Fruit fly (Drosophila melanogaster): ENCODE results near the gene trem.

trem gene

DNA sequence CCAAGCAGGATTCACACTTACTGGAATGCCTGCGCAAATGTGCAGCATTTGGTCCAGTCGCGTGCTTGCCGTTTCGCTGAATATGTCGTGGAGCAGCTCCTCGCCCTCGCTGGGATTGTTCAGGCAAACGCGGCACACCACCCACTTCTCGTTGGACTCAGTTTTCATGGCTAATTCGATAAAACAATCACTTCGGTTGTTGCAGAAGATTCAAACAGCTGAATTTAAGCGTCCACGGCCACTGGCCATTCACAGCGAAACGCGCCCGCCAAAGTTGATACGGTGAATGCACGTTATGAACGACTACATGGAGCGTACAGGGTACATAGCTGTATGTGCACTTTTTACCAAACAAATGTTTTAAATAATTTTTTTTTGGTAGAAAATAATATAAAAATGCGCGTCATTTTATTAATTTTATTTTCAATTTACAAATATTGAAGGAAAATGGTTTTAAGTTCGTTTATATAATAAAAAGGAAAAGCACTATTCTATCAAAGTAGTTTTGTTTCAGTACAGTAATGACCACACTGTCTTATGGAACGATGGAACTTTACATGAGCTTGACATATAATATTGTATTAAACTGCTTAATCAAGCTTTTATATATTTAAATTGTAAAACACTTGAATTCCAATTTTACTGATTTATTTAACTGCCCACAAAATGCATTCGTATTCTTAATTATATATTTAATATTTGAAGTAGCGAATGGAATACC lies at the start of gene trem:
TSS of gene trem (minus strand) at position 267 of the 721 bp plus-strand sequence.
- TF ChIP-seq CG8478 (optimal IDR thresholded peaks at IDR 0.05), result no peak
- no peak for TF ChIP-seq CTCF (optimal IDR thresholded peaks at IDR 0.05)

DNA sequence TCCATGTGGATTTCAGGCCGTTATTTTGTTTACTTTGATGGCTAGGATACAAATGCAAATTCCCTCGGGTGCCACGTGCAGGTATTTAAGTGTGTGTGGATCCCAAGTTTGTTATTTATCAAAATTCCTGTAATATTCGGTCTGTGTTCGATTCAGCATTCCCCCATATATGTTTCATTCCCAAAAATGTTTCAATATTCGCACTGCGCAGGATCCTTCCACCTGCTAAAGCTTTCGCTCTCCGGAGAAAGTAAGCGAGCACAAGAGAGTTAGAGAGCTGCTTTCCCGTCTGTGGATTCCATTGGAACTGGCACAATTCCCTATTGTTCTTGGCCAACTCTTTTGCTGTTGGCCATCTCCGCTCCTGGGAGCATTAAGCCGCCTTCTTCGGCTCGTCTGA lies 49.1 kb upstream of the trem start:
- TF ChIP-seq CTCF (optimal IDR thresholded peaks at IDR 0.05) (no peak), CG8478 (optimal IDR thresholded peaks at IDR 0.05) (no peak)

DNA sequence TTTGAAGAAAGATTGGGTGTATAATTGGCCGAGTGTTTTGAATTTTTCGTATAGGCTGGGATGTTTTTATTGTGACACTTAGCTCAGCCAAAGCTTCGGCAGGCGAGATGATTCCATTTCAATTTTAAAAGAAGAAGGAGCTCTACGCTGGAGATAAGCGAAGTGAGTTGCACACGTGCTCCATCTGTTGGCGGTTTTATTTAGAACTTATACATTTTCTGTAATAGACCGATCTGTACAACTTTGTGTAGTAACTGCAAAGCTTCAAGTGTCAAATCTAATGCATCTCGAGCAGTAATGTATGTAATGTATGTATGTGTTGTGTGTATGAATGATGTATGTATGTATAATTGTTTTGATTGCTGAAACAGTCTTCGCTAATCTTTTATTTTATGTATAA lies 35.3 kb upstream of the trem start:
- TF ChIP-seq CTCF (optimal IDR thresholded peaks at IDR 0.05) (peak; percentile 56), CG8478 (optimal IDR thresholded peaks at IDR 0.05) (no peak)

DNA sequence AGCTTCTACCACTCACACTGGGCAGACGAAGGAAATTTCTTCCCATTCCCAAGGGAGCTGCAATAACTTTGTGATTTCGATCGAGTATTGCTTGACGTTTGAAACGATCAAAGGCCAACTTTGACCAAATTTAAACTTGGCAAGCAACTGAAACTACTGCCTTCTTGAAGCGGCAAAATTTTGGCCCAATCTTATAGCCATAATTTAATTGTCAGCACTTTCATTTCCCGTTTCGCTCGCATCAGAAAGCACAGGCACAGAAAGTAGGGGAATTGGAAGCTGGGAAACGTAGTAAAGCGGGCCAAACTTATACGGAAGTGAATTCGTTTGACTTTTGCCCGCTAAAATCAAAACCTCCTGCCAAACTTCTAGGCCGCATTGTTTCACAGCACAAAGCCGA lies 28.5 kb upstream of the trem start, which contains the start of gene CG4390:
TSS of gene CG4390 (minus strand) at position 101 of the 400 bp plus-strand sequence.
- no peak for TF ChIP-seq CTCF (optimal IDR thresholded peaks at IDR 0.05)
- TF ChIP-seq CG8478 (optimal IDR thresholded peaks at IDR 0.05), result no peak

DNA sequence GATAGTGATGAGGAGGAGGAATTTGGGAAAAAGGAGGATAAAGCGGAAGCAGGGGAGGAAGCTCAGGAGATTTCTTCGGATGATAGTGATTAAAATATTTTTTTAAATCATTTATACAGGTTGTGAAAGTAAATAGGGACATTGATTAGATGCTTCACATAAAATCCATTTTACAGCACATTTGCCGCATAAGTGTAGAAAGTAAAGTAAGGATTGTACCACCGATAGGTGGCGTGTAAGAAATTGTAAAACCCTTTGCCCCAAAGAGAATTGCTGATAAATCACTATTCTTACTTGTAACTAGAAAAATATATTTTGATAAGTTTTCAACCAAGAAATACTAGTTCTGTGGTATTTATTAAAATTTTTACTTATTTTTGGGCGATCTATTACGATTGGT lies 27.9 kb upstream of the trem start:
- TF ChIP-seq CTCF (optimal IDR thresholded peaks at IDR 0.05) (peak; percentile 76 to 88), CG8478 (optimal IDR thresholded peaks at IDR 0.05) (no peak)

DNA sequence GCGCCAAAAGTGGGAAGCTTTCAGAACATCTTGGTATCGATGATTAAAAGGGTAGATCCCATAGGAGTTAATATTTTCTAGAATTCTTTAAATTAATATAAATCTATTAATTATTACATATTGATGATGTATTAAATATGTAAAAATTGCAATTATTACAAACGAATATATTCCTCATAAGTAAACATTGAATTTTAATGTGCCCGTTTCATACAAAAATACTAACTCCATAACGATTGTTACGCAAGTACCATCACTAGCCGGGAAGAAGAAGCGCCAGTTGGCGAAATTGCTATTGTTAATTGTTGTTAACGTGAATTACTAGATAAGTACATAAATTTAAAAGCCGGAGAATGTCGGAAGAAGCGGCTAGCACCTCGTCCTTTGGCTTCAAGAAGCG lies 26.4 kb upstream of the trem start, which contains the start of gene mdlc:
TSS of gene mdlc (plus strand) at position 248 of the 400 bp plus-strand sequence.
- TF ChIP-seq CG8478 (optimal IDR thresholded peaks at IDR 0.05) (no peak), CTCF (optimal IDR thresholded peaks at IDR 0.05) (peak in 1 of 2 experiments; percentile 14)

DNA sequence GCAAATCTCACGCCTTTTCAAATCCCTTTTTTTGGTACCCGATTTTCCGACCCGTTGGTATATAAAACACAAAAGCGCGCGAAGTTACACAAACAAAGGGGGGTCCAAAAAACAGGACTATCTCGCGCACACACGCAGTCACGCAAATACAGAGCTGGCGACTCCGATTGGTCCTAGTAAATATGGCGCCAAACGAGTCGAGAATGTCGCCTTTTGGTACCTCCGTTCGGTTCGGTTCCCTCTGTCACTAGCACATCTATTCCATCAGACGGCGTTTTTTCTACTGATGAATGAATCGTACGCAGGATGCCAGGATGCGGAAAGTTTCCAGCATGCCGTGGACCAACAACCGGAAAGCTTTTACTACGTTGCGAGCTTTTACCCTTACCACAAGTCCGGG lies 24.7 kb upstream of the trem start, which contains the start of gene CG17193:
TSS of gene CG17193 (minus strand) at position 289 of the 400 bp plus-strand sequence.
- TF ChIP-seq CG8478 (optimal IDR thresholded peaks at IDR 0.05), result no peak
- TF ChIP-seq CTCF (optimal IDR thresholded peaks at IDR 0.05), result no peak

DNA sequence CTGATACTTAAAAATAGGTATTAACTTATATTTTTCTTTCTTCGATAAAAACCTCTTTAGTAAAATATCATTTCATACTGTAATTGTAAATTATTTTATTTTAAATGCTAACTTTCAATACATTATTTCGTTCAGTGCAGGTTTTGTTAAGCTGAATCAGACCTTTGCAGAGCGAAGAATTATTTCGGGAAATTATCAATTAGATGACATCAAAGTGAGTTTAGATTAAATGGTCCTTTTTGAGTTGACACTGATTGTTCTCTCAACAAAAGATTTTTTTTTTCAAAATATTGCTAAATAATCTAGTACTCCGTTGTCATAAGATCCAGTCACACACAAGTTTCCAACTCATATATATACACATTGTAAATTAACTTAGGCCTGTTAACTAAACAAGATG lies 11.3 kb upstream of the trem start, which contains the start of the genes CG33934 and Indy-2:
TSS of gene CG33934 (plus strand) at position 301 of the 400 bp plus-strand sequence.
TSS of gene Indy-2 (plus strand) at position 301 of the 400 bp plus-strand sequence.
- TF ChIP-seq CG8478 (optimal IDR thresholded peaks at IDR 0.05) (no peak), CTCF (optimal IDR thresholded peaks at IDR 0.05) (no peak)

DNA sequence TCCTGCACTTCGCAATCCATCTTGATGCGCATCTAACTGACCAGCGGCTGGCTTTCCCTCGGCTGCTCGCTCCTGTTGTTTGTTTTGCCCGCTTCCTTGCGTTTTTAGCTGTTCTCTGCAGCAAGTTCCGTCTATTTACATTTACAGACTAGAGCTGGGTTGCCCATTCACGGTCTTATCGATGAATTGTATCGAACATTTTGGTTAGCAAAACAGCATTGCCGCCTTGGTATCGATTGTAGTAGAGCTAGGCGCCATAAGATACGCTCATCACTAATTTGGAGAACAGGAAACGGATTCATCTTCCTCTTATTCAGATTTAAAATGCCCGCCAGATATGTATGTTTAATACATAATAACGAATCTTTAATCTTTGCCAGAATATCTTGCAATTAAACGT lies 4.8 kb upstream of the trem start, which contains the start of gene Regnase-1:
TSS of gene Regnase-1 (minus strand) at position 170 of the 400 bp plus-strand sequence.
- TF ChIP-seq CG8478 (optimal IDR thresholded peaks at IDR 0.05), result no peak
- TF ChIP-seq CTCF (optimal IDR thresholded peaks at IDR 0.05), result no peak

DNA sequence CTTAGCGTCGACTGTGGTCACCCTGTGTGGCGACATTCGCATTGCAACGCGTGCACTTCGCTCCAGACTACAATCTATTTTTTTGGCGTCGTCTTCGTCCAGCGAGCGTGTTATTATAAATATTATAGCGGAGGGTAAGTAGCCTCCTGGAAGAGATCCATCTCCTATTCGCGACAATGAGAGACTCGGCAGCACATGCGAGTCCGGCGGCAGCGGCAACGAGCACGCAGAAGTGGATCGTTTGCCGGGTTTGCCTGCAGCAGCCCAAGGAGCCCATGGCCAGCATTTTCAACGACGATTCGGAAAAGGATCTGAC lies 613 bp upstream of the trem start, which contains the start of gene idc:
TSS of gene idc (plus strand) at position 60 of the 316 bp plus-strand sequence.
- TF ChIP-seq CTCF (optimal IDR thresholded peaks at IDR 0.05) (no peak), CG8478 (optimal IDR thresholded peaks at IDR 0.05) (no peak)

DNA sequence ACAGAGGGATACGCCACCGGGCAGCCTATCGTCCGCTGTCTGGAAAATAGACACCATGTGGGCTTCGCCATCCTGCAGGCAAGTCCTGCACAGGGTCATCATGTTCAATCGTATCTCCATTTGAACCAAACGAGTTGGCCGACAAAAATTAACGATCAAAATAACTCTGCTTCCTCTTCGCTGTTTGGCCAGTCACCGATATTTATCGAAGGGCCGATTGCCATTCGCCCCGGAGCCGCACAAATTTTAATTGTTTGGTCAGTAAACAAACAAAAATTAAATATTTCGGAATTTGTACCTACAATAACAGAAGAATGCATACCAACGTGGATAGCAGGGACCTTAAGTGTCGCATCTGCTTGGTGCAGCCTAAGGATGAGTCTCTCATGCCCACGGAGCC lies 3.3 kb downstream of the trem start, which contains the start of the genes CG4424 and CG4854:
TSS of gene CG4424 (minus strand) at position 200 of the 400 bp plus-strand sequence.
TSS of gene CG4854 (plus strand) at position 218 of the 400 bp plus-strand sequence.
- TF ChIP-seq CG8478 (optimal IDR thresholded peaks at IDR 0.05), result no peak
- TF ChIP-seq CTCF (optimal IDR thresholded peaks at IDR 0.05), result no peak

DNA sequence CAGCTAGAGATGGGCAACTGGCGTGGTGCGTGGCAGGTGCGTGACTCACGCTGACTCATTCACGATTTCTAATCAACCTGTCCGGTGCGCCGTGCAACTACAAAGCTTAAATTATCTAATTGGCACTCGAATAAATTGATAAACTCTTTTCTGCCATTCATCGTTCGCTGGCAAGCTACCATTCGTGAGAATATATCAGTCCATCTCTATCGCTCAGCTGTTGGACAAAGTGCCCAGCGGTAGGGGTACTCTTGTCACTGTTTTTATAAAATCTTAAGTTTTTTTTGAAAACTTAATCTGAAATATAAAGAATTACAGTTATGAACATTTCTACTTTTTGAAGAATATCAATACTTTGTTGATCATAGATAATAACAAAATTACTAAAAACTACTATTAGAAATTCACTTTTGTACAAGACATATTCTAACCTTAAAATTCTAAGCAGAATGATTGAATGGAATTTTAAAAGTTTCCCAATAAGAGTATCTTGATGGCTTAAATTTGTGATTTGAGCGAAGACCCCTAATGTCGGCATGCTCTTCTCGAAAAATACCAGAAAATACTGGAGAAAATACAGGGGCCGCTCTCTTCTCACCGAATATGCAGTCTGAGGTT lies 9.8 kb downstream of the trem start, which contains the start of the genes PIG-L and psidin:
TSS of gene PIG-L (minus strand) at position 187 of the 618 bp plus-strand sequence.
TSS of gene psidin (plus strand) at position 553 of the 618 bp plus-strand sequence.
- no peak for TF ChIP-seq CG8478 (optimal IDR thresholded peaks at IDR 0.05)
- no peak for TF ChIP-seq CTCF (optimal IDR thresholded peaks at IDR 0.05)

DNA sequence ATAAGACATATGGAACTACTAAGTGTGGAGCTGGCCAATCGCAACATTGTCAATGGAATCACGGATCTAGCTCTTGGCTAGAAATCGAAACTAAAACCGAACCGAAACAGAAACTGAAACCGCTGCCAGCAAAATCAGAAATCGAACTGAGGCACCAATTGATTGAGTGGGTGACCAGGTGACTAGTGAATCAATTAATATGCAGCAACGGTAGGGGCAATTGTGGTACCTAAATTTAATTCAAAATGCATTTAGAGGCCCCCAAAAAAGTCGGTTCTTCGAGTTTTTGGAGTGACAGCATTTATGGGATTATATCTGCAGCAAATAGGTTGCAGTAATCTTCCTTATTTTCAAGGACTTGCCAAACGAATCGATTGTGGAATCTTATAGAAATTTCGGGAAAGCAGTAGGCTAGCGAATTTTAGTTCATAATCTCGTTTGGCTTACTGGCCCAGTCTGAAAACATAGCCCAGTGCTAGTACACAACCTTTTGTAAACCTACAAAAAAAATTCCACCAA lies 17.6 kb downstream of the trem start, which contains the start of the genes CG17190 and CG4836:
TSS of gene CG17190 (minus strand) at position 101 of the 519 bp plus-strand sequence.
TSS of gene CG4836 (plus strand) at position 469 of the 519 bp plus-strand sequence.
- TF ChIP-seq CTCF (optimal IDR thresholded peaks at IDR 0.05) (no peak), CG8478 (optimal IDR thresholded peaks at IDR 0.05) (no peak)

DNA sequence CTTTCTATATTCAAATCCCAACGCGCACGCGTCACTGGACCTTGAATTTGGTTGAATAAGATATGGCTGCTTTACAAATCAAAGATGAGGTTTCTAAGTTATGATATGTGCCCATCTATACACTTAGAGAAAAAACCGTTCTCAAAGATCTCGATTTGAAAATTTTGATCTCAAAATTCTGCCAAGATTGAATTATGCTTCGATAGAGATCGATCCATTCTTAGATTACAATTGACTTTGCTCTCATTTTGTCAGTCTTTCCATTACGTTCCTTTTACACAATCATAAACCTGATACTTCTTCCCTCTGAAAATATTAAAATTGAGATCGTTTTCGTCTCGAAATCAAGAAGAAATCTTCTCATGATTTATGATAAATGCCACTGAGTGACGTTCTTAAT lies 18.4 kb downstream of the trem start:
- TF ChIP-seq CTCF (optimal IDR thresholded peaks at IDR 0.05) (no peak), CG8478 (optimal IDR thresholded peaks at IDR 0.05) (no peak)

DNA sequence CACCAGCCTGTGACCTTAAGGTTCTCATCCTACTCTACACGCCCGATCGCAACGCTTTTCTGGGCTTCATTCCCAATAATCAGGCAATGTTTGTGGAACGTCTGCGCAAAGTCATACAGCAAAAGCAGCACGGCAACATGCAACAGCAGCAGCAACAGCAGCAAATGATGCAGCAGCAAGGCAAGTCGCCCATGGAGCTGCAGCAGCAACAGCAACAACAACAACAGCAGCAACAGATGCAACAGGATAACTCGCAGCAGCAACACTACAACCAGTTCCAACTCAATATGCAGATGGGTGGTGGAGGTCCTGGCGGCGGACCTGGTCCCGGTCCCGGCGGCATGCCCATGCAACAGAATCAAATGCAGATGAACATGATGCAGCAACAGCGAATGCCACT lies 20.2 kb downstream of the trem start:
- TF ChIP-seq CG8478 (optimal IDR thresholded peaks at IDR 0.05) (no peak), CTCF (optimal IDR thresholded peaks at IDR 0.05) (no peak)
